Worm (Caenorhabditis elegans) whole organism, L4/young adult: ENCODE measurements around the gene ncx-3.
"Not testable (repeated sequence)": the region's sequence is repeated elsewhere in the genome, so short reads cannot be mapped to it uniquely, and the experiment has no call there.

Source experiments
- W03F9.2 ChIP-seq: fragments of 150-350 bp; optimal IDR thresholded peaks from 2 replicates; lab custom pipeline; 2014; ENCODE audit warnings: missing biosample characterization, missing genetic modification characterization
- dao-5 ChIP-seq: sonication (generic microtip); optimal IDR thresholded peaks from 2 replicates; lab custom pipeline; 2016; ENCODE audit warnings: missing genotype, missing genetic modification characterization, moderate library complexity, missing compliant biosample characterization
- him-1 ChIP-seq: sonication (generic microtip); optimal IDR thresholded peaks from 2 replicates; lab custom pipeline; 2016; ENCODE audit warnings: missing genotype, missing genetic modification reagents, missing genetic modification characterization, missing compliant biosample characterization

ncx-3 gene

ce11 chrIV:10716348-10716747 is at the start of gene ncx-3:
Gene ncx-3 (plus strand): TSS chrIV:10716648.
- TF ChIP-seq dao-5: no peak
- no peak for TF ChIP-seq W03F9.2 (tag; lab: Kevin White, UChicago)
- no peak for TF ChIP-seq him-1 (tag; lab: Kevin White, UChicago)

- TF ChIP-seq W03F9.2 (tag; lab: Kevin White, UChicago) (no peak), him-1 (tag; lab: Kevin White, UChicago) (no peak), dao-5 (no peak)
Measured at ce11 chrIV:10668561-10668960, 47.9 kb upstream of the ncx-3 start.

DNA sequence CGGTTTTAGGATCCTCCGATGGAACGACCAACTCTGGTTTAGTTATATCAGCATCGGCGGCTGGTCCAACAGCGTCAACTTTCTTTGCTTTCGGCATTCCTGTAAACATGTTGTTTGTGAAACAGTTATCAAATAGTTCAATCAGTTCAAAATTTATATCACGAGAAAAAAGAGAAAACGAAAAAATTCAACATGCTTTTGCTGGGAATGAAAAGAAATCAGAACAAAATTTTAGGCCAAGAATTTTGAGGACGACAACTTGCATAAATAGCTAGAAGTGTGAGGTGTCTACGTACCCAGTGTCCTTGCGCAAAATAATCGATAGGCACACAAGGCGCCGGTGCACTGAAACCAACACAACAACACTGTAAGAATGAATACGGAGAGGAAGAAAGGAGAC is 36.1 kb upstream of the ncx-3 start, which contains the start of gene K08C7.4:
K08C7.4 (minus strand) TSS at position 101 of the 400 bp plus-strand sequence.
- TF ChIP-seq dao-5 (no peak), W03F9.2 (tag; lab: Kevin White, UChicago) (no peak), him-1 (tag; lab: Kevin White, UChicago) (no peak)

DNA sequence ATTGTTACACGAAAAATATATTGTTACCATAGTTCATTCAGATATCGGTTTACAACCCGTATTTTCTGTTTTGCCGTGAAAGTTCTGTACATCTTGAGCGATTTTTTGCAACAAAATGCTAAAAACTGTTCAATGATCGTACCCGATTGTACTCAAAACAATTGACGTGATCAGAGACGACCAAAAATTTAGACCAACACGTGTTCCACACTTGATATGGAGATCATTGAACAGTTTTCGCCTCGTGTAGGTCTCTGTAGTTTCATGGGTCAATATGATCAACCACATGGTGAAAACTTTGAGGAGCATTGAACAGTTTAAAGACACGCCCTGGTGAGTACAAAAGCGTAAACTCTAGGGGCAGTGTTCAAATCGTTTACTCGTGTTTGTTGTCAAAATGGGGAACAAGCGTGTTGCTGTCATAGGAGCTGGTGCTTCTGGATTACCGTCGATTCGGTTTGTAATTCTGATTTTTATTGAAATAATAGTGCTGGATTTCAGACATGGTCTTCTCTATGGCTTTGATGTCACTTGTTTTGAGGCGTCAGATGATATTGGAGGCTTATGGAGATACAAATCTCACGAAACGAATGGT is 34.2 kb upstream of the ncx-3 start, which contains the start of gene fmo-2:
fmo-2 (plus strand) TSS at position 370 of the 595 bp plus-strand sequence.
- TF ChIP-seq W03F9.2 (tag; lab: Kevin White, UChicago): no peak
- no peak for TF ChIP-seq dao-5
- no peak for TF ChIP-seq him-1 (tag; lab: Kevin White, UChicago)

- no peak for TF ChIP-seq dao-5
- TF ChIP-seq him-1 (tag; lab: Kevin White, UChicago): no peak
- no peak for TF ChIP-seq W03F9.2 (tag; lab: Kevin White, UChicago)
Measured at ce11 chrIV:10685758-10686157, 30.7 kb upstream of the ncx-3 start, which contains the start of the genes K08C7.6 and R102.1. Gene K08C7.6 (minus strand): TSS chrIV:10685858. Gene R102.1 (plus strand): TSS chrIV:10686048.

DNA sequence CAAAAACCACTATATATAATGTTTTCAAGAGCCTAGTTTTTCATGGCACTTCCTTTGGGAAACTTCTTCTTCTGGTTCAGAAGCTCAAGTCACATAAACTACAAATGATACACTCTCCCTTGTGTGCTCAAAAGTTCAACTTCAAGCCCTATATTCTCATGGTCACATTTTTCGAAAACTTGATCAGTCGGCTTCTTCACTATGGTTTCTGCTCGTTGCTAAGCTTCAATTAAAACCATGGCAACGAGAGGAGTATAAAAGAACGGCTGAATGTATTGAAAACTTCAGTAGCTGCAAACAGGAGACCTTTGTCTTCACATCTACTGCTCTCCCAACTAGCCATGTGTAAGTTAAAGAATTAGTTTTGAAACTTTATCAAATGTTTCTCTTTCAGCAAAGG is 29.1 kb upstream of the ncx-3 start, which contains the start of gene R102.2:
R102.2 (plus strand) TSS at position 301 of the 400 bp plus-strand sequence.
- TF ChIP-seq dao-5; W03F9.2 (tag; lab: Kevin White, UChicago); him-1 (tag; lab: Kevin White, UChicago): not testable (repeated sequence)

DNA sequence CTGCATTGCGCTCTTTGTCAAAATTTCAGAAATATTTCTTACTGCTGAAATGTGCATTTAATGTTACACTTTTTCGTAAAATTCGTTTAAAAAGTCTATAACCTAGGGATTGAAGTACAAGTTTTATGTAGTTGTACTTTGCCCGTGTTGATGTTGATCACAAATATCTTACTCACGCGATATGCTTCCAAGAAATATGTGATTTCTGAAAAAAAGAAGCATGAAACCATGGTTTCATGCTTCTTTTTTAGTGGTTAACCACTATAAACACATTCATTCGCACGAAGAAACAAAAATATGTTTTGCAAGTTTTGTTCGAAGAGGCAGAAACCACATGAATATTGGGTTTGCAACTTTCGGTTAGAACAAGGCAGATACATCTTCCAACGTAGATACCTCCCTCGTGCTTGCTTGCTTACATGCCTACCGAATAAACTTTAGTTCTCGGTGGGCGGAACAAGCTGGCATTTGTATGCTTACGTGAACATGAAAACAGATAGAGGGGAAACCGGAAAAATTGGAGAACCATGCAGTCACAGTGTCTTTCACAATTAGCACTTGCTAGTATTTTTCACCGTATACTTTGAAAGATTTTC is 27.4 kb upstream of the ncx-3 start, which contains the start of gene R102.3:
R102.3 (plus strand) TSS at position 546 of the 596 bp plus-strand sequence.
- no peak for TF ChIP-seq dao-5
- TF ChIP-seq W03F9.2 (tag; lab: Kevin White, UChicago): no peak
- TF ChIP-seq him-1 (tag; lab: Kevin White, UChicago): no peak

DNA sequence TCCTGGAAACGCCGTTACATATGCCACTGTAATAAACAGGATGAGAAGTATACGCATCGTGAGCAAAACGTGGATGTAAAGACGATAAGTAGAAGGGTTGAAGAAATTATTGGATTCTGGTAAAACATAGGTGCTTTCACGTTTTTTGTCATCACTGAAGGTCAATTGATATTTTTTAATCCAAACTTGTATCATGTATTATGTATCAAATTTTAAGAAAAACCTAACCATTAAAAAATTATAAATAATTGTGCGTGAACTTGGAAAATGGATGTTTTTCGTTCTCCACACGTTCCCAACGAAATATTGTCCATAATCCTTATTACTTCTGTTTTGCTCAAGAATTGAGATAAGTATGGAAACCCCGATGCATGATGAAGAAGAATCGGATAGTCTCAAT is 26.3 kb upstream of the ncx-3 start, which contains the start of gene R102.8:
R102.8 (minus strand) TSS at position 101 of the 400 bp plus-strand sequence.
- TF ChIP-seq W03F9.2 (tag; lab: Kevin White, UChicago) (no peak), him-1 (tag; lab: Kevin White, UChicago) (no peak), dao-5 (no peak)

ce11 chrIV:10695203-10695602 is 21.2 kb upstream of the ncx-3 start, which contains the start of gene R102.4:
Gene R102.4 (minus strand): TSS chrIV:10695303.
- TF ChIP-seq him-1 (tag; lab: Kevin White, UChicago) (no peak), W03F9.2 (tag; lab: Kevin White, UChicago) (no peak), dao-5 (no peak)

DNA sequence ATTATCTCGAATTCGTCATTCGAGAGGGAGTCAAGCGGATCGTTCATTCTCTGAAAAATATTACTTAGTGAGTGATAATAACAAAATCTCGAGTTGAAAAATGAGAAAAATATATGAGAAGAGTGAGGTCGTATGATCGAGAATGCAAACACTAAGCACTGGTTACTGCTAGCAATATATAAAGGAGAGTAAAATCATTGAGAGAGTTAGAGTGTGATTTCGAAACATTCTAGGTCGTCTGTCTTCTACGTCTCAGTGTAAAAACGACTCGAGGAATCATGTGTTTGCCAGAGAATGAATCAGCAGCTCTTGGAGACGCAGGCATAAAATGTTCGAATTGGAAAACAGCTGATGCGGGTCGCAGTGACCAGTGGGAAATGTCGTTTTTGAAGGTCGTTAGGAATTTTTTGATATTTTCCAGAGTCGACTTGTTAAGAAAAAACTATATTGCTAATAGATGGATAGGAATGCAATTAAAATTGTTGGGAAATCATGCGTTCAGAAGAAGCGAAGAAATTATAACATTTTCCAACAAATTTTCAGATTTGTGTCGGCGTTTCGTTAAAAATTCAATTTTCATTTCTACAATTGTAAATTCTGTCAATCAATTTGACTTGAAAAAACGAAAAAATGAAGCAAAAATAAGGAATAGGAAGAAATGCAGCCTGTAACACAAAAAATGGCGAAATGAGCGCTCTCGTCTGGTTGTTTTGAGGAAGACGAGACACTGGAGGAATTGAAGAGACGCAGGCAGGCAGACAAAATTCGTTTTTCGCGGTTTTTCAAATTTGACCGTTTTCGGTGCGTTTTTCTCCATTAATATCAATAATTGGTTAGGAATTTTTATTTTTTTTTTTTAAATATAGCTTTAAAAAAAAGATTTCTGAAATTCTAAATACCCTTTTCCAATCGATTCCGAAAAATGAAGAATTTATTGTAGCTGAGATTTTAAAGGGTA is 19.1 kb upstream of the ncx-3 start, which contains the start of gene allo-1:
allo-1 (minus strand) TSS at position 51 of the 958 bp plus-strand sequence.
- TF ChIP-seq dao-5 (no peak), W03F9.2 (tag; lab: Kevin White, UChicago) (peak; percentile 62)

- no peak for TF ChIP-seq him-1 (tag; lab: Kevin White, UChicago)
- no peak for TF ChIP-seq dao-5
- TF ChIP-seq W03F9.2 (tag; lab: Kevin White, UChicago): no peak
Measured at ce11 chrIV:10698486-10698885, 18.0 kb upstream of the ncx-3 start.

DNA sequence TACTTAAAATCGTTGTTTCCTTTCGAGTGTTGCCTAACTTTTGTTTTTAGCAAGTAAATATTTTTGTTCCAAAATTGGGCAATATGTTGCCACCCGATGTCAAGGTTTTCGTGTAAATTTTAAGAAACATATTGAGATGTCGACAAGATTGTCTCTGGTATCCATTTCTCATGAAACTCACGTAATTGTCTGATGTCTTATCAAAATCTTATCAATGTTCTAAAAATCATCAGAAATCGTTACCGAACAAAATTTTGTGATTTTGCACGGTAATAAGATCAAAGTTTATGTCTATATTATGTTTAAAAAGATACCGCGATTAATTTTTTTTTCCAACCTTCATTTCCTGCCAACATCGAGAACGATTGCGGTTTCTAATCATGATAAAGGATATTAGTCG is 17.4 kb upstream of the ncx-3 start:
- no peak for TF ChIP-seq him-1 (tag; lab: Kevin White, UChicago)
- no peak for TF ChIP-seq dao-5
- TF ChIP-seq W03F9.2 (tag; lab: Kevin White, UChicago): no peak

ce11 chrIV:10699660-10700059 is 16.8 kb upstream of the ncx-3 start, which contains the start of gene R102.11:
Gene R102.11 (minus strand): TSS chrIV:10699760.
- TF ChIP-seq W03F9.2 (tag; lab: Kevin White, UChicago) (no peak), dao-5 (no peak), him-1 (tag; lab: Kevin White, UChicago) (no peak)
